Worm (Caenorhabditis elegans): ENCODE measurements around the gene ZK632.14.

Gene ZK632.14

DNA sequence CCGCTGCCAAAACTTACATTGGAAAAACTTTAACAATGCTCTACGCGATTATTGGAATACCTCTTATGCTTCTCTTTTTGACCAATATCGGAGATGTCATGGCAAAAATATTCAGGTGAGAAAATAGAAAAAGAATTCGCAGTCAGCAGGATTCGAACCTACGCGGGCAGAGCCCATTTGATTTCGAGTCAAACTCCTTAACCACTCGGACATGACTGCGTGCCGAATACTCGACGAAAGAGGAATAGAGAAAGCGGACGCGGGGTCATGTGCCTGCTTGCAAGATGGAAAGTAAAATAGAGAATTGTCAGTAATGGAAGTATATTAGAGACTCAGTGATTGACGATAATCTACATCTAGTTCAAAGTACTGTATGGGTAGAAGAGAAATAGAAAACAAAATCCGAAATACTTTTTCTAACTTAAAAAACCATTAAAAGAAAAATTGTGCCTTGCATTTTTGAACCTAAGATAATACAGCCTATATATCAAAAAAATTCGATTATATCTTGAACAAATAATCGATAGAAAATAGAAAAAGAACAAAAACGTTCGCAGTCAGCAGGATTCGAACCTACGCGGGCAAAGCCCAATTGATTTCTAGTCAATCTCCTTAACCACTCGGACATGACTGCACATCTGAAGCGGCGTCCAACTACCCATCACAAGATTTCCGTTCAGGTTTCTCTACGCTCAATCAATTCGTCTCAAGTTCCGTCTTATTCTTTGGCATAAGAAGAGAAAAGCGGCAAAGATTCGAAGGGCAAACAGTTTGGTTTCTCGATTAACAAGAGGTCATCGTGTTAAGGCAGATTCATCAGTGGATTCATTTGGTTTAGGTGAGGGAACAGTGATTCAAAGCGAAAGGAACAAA, 48.5 kb downstream of the ZK632.14 start:
- TF ChIP-seq W03F9.2 (tag; optimal IDR thresholded peaks at IDR 0.05) (no peak), dao-5 (tag; optimal IDR thresholded peaks at IDR 0.05) (peak; percentile 28), him-1 (tag; optimal IDR thresholded peaks at IDR 0.05) (peak; percentile 50)

DNA sequence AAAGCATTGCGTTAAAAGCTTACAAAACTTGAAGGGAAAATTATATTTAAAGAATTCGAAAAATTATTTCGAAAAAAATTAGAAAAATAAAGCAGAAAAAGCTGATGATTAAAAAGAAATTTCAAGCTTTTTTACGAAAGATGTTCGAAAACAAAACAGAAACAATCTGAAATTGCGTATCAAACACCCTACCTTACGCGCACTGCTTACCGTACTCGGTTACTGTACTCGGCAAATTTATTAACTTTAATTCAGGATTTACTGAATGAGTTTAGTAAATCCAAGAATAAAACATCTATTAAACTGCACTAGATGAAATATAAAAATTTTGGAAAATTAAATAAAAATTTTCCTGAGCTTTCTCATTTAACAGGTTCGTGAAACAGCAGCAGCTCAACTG, 49.2 kb downstream of the ZK632.14 start:
- TF ChIP-seq him-1 (tag; optimal IDR thresholded peaks at IDR 0.05) (no peak), W03F9.2 (tag; optimal IDR thresholded peaks at IDR 0.05) (no peak), dao-5 (tag; optimal IDR thresholded peaks at IDR 0.05) (no peak)
